Worm (Caenorhabditis elegans): ENCODE measurements around the gene srh-135.
A peak's percentile ranks its signal among the peaks of the same experiment; 100 is the strongest.

srh-135 gene

ce11 chrII:10227030-10227429 is at the start of gene srh-135:
Gene srh-135 (minus strand): TSS chrII:10227130.
- TF ChIP-seq unc-62 (GFP tag; optimal IDR thresholded peaks at IDR 0.05 in 1 of 2) (peak in 1 of 2 experiments; percentile 54), unc-62 (tag; optimal IDR thresholded peaks at IDR 0.05) (no peak), cey-2 (tag; optimal IDR thresholded peaks at IDR 0.05; ENCODE audit: borderline replicate concordance, insufficient read depth) (no peak)

DNA sequence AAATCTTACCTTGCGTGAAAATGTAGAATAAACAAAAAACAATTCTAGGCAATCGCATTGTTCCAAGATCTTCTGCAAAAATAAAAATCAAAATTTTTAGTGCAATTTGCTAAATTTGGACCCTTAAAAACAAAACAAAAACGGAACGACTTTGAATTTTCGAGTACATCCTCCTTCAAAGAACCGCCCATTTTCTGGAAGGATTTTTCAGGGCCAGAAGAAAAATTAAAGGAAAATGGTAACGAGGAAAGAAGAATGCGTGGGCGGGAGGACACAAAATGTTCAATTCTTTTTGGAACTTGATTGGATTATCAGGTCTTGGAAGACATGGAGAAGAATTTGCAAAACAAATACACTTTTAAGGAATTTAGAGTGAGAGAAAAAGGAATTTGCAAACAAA is 44.2 kb upstream of the srh-135 start, which contains the start of gene F54B3.4:
Gene F54B3.4 (minus strand): TSS at position 101 of the 400 bp plus-strand sequence.
- TF ChIP-seq lin-15B (tag; optimal IDR thresholded peaks at IDR 0.05) (no peak), nhr-102 (tag; optimal IDR thresholded peaks at IDR 0.05) (no peak), duxl-1 (tag; optimal IDR thresholded peaks at IDR 0.05; ENCODE audit: poor library complexity) (no peak), nhr-111 (GFP tag; optimal IDR thresholded peaks at IDR 0.05) (no peak), spr-3 (GFP tag; optimal IDR thresholded peaks at IDR 0.05) (no peak), ZK546.5 (tag; optimal IDR thresholded peaks at IDR 0.05) (no peak), F10B5.3 (tag; optimal IDR thresholded peaks at IDR 0.05) (no peak), attf-4 (tag; optimal IDR thresholded peaks at IDR 0.05) (no peak), Y48G9A.11 (GFP tag; IDR thresholded peaks at IDR 0.05) (no peak), ama-1 (optimal IDR thresholded peaks at IDR 0.05) (no peak), daf-12 (tag; optimal IDR thresholded peaks at IDR 0.05) (no peak), lin-39 (tag; optimal IDR thresholded peaks at IDR 0.05) (no peak), nhr-42 (GFP tag; IDR thresholded peaks at IDR 0.05) (no peak), nhr-48 (tag; optimal IDR thresholded peaks at IDR 0.05) (no peak), tag-97 (GFP tag; IDR thresholded peaks at IDR 0.05) (no peak)

ce11 chrII:10270052-10270451 is 43.1 kb upstream of the srh-135 start, which contains the start of gene F54B3.2:
Gene F54B3.2 (minus strand): TSS chrII:10270152.
- TF ChIP-seq lin-29 (GFP tag; IDR thresholded peaks at IDR 0.05) = no peak
- no peak for TF ChIP-seq nhr-102 (tag; optimal IDR thresholded peaks at IDR 0.05)

DNA sequence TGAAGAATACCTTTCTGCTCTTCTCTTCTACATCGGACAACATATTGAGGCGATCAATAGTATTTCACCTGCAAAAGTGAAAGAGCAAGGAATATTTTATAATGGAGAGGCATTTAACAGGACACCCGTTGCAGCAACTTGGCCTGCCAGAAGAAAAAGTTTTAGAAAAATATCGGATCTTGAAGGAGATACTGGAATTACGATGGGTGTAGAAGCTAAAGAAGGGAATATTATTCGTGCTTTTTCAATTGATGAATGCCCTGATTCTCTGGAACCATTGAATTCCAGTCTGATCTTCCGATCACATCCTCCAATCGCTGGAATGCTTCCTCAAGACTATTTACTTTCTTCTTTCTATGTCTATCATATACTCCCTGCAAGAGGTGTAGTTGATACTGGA is 34.3 kb upstream of the srh-135 start:
- TF ChIP-seq unc-62 (GFP tag; optimal IDR thresholded peaks at IDR 0.05 in 1 of 2) (peak in 1 of 2 experiments; percentile 95), unc-62 (tag; optimal IDR thresholded peaks at IDR 0.05) (no peak), R02D3.7 (tag; optimal IDR thresholded peaks at IDR 0.05) (no peak), Y105C5A.15 (GFP tag; IDR thresholded peaks at IDR 0.05) (no peak)

- TF ChIP-seq aha-1 (tag) (peak; percentile 92), fos-1 (tag; optimal IDR thresholded peaks at IDR 0.05) (no peak), ZK337.2 (GFP tag; IDR thresholded peaks at IDR 0.05) (no peak), T26A8.4 (GFP tag; IDR thresholded peaks at IDR 0.05) (no peak)
Observed at ce11 chrII:10252048-10252447, 25.1 kb upstream of the srh-135 start.

- TF ChIP-seq daf-16 (GFP tag; optimal IDR thresholded peaks at IDR 0.05) (no peak), daf-16 (tag; optimal IDR thresholded peaks at IDR 0.05) (no peak), ztf-7 (tag; optimal IDR thresholded peaks at IDR 0.05) (no peak), zip-11 (GFP tag; IDR thresholded peaks at IDR 0.05) (no peak), aha-1 (tag) (no peak), nhr-237 (tag; optimal IDR thresholded peaks at IDR 0.05) (no peak), attf-4 (tag; optimal IDR thresholded peaks at IDR 0.05) (no peak), unc-39 (tag; optimal IDR thresholded peaks at IDR 0.05) (no peak), nhr-6 (tag; optimal IDR thresholded peaks at IDR 0.05) (no peak), dpl-1 (GFP tag; optimal IDR thresholded peaks at IDR 0.05) (no peak), F49E8.2 (tag; optimal IDR thresholded peaks at IDR 0.05; ENCODE audit: borderline replicate concordance) (no peak), hlh-11 (tag; optimal IDR thresholded peaks at IDR 0.05) (no peak), nhr-28 (tag; optimal IDR thresholded peaks at IDR 0.05) (no peak)
Observed at ce11 chrII:10250966-10251365, 24.0 kb upstream of the srh-135 start, which contains the start of gene F54B3.1. Gene F54B3.1 (plus strand): TSS chrII:10251266.

Data from whole organism, L4 larva.